Worm (Caenorhabditis elegans) whole organism, L4 larva: ENCODE data around the gene chil-22.

Experiments
- F10B5.3 ChIP-seq: sonication (generic microtip); optimal IDR thresholded peaks from 2 replicates; lab custom pipeline; 2016; ENCODE audit warnings: mild to moderate bottlenecking, missing genetic modification characterization, missing compliant biosample characterization
- F26F4.8 ChIP-seq: fragments of 200-800 bp; sonication (Bioruptor generic); conservative IDR thresholded peaks from 2 replicates; pipeline ENCODE4 v1.3.6; 2022; ENCODE audit warnings: missing genetic modification characterization, missing compliant biosample characterization
- mdl-1 ChIP-seq, 2 experiments: fragments of 150-350 bp in 1 of 2; sonication (generic microtip) in 1 of 2; optimal IDR thresholded peaks; 2 replicates each; lab custom pipeline; 2014 to 2017; ENCODE audit warnings: missing biosample characterization in 2 of 2, missing genetic modification characterization in 2 of 2
- mes-2 ChIP-seq: sonication (generic microtip); optimal IDR thresholded peaks from 2 replicates; lab custom pipeline; 2016; ENCODE audit warnings: missing genotype, mild to moderate bottlenecking, missing genetic modification characterization, missing compliant biosample characterization; ENCODE audit not compliant: poor library complexity, severe bottlenecking
- nhr-111 ChIP-seq: fragments of 200-800 bp; sonication (Bioruptor generic); optimal IDR thresholded peaks from 2 replicates; lab custom pipeline; 2018; ENCODE audit warnings: mild to moderate bottlenecking, missing genetic modification characterization, missing compliant biosample characterization
- nhr-237 ChIP-seq: sonication (generic microtip); optimal IDR thresholded peaks from 2 replicates; lab custom pipeline; 2017; ENCODE audit warnings: missing biosample characterization, missing genetic modification characterization
- pha-4 ChIP-seq, 2 experiments: fragments of 150-350 bp in 1 of 2; fragments of 200-800 bp in 1 of 2; sonication (Bioruptor generic) in 1 of 2; IDR thresholded peaks in 1 of 2; optimal IDR thresholded peaks in 1 of 2; 2 replicates each; pipeline versions ENCODE4 v1.3.6 to Lab custom; 2014 to 2022; ENCODE audit warnings: missing genetic modification characterization in 2 of 2, missing genetic modification reagents in 2 of 2, missing biosample characterization in 1 of 2, missing compliant biosample characterization in 1 of 2
- php-3 ChIP-seq: fragments of 200-800 bp; sonication (Bioruptor generic); IDR thresholded peaks from 2 replicates; pipeline ENCODE4 v1.3.6; 2022; ENCODE audit warnings: missing genetic modification reagents, missing genetic modification characterization, missing compliant biosample characterization
- rbr-2 ChIP-seq: sonication (generic microtip); optimal IDR thresholded peaks from 2 replicates; lab custom pipeline; 2016; ENCODE audit warnings: missing genotype, missing genetic modification characterization, missing compliant biosample characterization
- skn-1 ChIP-seq: fragments of 150-350 bp; optimal IDR thresholded peaks from 2 replicates; lab custom pipeline; 2014; ENCODE audit warnings: missing biosample characterization, missing genetic modification characterization
- unc-62 ChIP-seq, 3 experiments: fragments of 150-350 bp in 1 of 3; sonication (generic microtip); optimal IDR thresholded peaks in 2 of 3; peaks in 1 of 3; 1 replicate in 1 of 3; 2 replicates in 2 of 3; lab custom pipeline; 2014 to 2017; ENCODE audit warnings: missing biosample characterization in 3 of 3, missing genetic modification characterization in 3 of 3, missing genetic modification reagents in 3 of 3, missing genotype in 1 of 3
- ztf-11 ChIP-seq: fragments of 150-350 bp; optimal IDR thresholded peaks from 2 replicates; lab custom pipeline; 2014; ENCODE audit warnings: missing biosample characterization, missing genetic modification characterization

DNA sequence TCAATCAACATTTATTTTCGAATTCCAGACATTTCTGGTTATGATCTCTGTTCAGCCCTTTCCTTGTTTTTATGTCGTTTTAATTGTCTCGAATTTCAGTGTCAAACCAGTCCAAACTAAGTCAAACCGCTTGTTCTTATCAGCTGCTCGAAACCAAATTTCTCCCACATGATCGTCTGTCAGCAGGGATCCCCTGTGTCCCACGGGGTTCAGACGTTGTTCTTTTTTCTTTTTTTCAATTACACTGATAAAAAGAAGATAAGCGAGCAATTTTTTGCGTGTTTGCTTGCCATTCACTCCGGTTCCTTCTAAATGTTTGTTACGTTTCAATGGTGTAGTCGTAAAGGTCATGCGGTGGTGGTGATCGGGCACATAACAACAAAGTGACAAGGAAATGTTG lies 36.0 kb upstream of the chil-22 start:
- TF ChIP-seq skn-1 (tag; lab: Kevin White, UChicago) (no peak), nhr-237 (tag; lab: Kevin White, UChicago) (no peak), nhr-111 (no peak), php-3 (GFP tag; lab: Robert Waterston, UW) (peak; percentile 74), F26F4.8 (GFP tag; lab: Robert Waterston, UW) (no peak), unc-62 (GFP tag; optimal IDR thresholded peaks at IDR 0.05 in 1 of 2; lab: Kevin White, UChicago) (peak in 1 of 2 experiments; percentile 55), unc-62 (tag; optimal IDR thresholded peaks at IDR 0.05; lab: Kevin White, UChicago) (no peak), rbr-2 (no peak), F10B5.3 (no peak), mdl-1 (tag; optimal IDR thresholded peaks at IDR 0.05; lab: Kevin White, UChicago) (no peak), pha-4 (GFP tag; IDR thresholded peaks at IDR 0.05; lab: Robert Waterston, UW) (no peak), pha-4 (tag; optimal IDR thresholded peaks at IDR 0.05; lab: Kevin White, UChicago) (no peak), mes-2 (tag; lab: Kevin White, UChicago) (no peak), ztf-11 (tag; lab: Kevin White, UChicago) (no peak)
